Worm (Caenorhabditis elegans) whole organism, L2 larva: Measurements from ENCODE around the gene srh-40.

ENCODE experiments used
- C34F6.9 ChIP-seq: fragments of 150-350 bp; optimal IDR thresholded peaks from 2 replicates; lab custom pipeline; 2014; ENCODE audit warnings: missing biosample characterization, missing genetic modification characterization
- F13H6.1 ChIP-seq: sonication (generic microtip); optimal IDR thresholded peaks from 2 replicates; lab custom pipeline; 2016; ENCODE audit warnings: missing genetic modification characterization, missing compliant biosample characterization
- R02D3.7 ChIP-seq: fragments of 150-350 bp; optimal IDR thresholded peaks from 2 replicates; lab custom pipeline; 2014; ENCODE audit warnings: missing biosample characterization, missing genetic modification characterization
- Y55F3AM.14 ChIP-seq: fragments of 200-800 bp; sonication (Bioruptor generic); optimal IDR thresholded peaks from 2 replicates; lab custom pipeline; 2018; ENCODE audit warnings: mild to moderate bottlenecking, missing genetic modification characterization, missing compliant biosample characterization
- ZK546.5 ChIP-seq: sonication (generic microtip); optimal IDR thresholded peaks from 2 replicates; lab custom pipeline; 2017; ENCODE audit warnings: missing biosample characterization, missing genetic modification characterization
- alr-1 ChIP-seq: fragments of 150-350 bp; optimal IDR thresholded peaks from 2 replicates; lab custom pipeline; 2014; ENCODE audit warnings: missing biosample characterization, missing genetic modification characterization
- aly-2 ChIP-seq: fragments of 150-350 bp; optimal IDR thresholded peaks from 2 replicates; lab custom pipeline; 2014; ENCODE audit warnings: missing biosample characterization, missing genetic modification characterization
- ceh-16 ChIP-seq: fragments of 150-350 bp; optimal IDR thresholded peaks from 2 replicates; lab custom pipeline; 2014; ENCODE audit warnings: missing biosample characterization, missing genetic modification characterization
- ceh-82 ChIP-seq: fragments of 150-350 bp; optimal IDR thresholded peaks from 2 replicates; lab custom pipeline; 2014; ENCODE audit warnings: missing biosample characterization, missing genetic modification characterization
- crh-2 ChIP-seq: sonication (generic microtip); optimal IDR thresholded peaks from 2 replicates; lab custom pipeline; 2017; ENCODE audit warnings: missing biosample characterization, missing genetic modification characterization
- dmd-4 ChIP-seq: sonication (generic microtip); optimal IDR thresholded peaks from 2 replicates; lab custom pipeline; 2017; ENCODE audit warnings: missing biosample characterization, missing genetic modification characterization
- egl-27 ChIP-seq: sonication (generic microtip); optimal IDR thresholded peaks from 3 replicates; lab custom pipeline; 2017; ENCODE audit warnings: missing biosample characterization, missing genetic modification reagents, missing genetic modification characterization
- elt-3 ChIP-seq: sonication (generic microtip); optimal IDR thresholded peaks from 2 replicates; lab custom pipeline; 2017; ENCODE audit warnings: missing biosample characterization, missing genetic modification characterization
- fos-1 ChIP-seq: fragments of 150-350 bp; optimal IDR thresholded peaks from 2 replicates; lab custom pipeline; 2014; ENCODE audit warnings: missing biosample characterization, missing genetic modification characterization
- gmeb-1 ChIP-seq: fragments of 150-350 bp; optimal IDR thresholded peaks from 2 replicates; lab custom pipeline; 2014; ENCODE audit warnings: missing biosample characterization, missing genetic modification characterization
- lin-11 ChIP-seq: fragments of 150-350 bp; sonication (generic microtip); optimal IDR thresholded peaks from 2 replicates; lab custom pipeline; 2014; ENCODE audit warnings: missing biosample characterization, missing genetic modification characterization, inconsistent platforms, mixed read lengths
- lin-13 ChIP-seq: fragments of 150-350 bp; optimal IDR thresholded peaks from 2 replicates; lab custom pipeline; 2014; ENCODE audit warnings: missing biosample characterization, missing genetic modification reagents, missing genetic modification characterization
- lin-39 ChIP-seq: fragments of 150-350 bp; optimal IDR thresholded peaks from 2 replicates; lab custom pipeline; 2014; ENCODE audit warnings: missing biosample characterization, missing genetic modification reagents, missing genetic modification characterization
- lsy-2 ChIP-seq, 2 experiments: fragments of 150-350 bp in 1 of 2; sonication (generic microtip) in 1 of 2; optimal IDR thresholded peaks; 2 replicates each; lab custom pipeline; 2014 to 2017; ENCODE audit warnings: missing biosample characterization in 2 of 2, missing genetic modification characterization in 2 of 2
- mab-5 ChIP-seq: fragments of 150-350 bp; optimal IDR thresholded peaks from 2 replicates; lab custom pipeline; 2014; ENCODE audit warnings: missing biosample characterization, missing genetic modification characterization
- mbf-1 ChIP-seq: sonication (generic microtip); optimal IDR thresholded peaks from 2 replicates; lab custom pipeline; 2017; ENCODE audit warnings: missing biosample characterization, missing genetic modification characterization
- mdl-1 ChIP-seq, 2 experiments: fragments of 150-350 bp in 1 of 2; sonication (generic microtip) in 1 of 2; optimal IDR thresholded peaks; 2 replicates each; lab custom pipeline; 2017; ENCODE audit warnings: missing biosample characterization in 2 of 2, missing genetic modification characterization in 2 of 2
- nhr-10 ChIP-seq: sonication (generic microtip); optimal IDR thresholded peaks from 2 replicates; lab custom pipeline; 2017; ENCODE audit warnings: missing biosample characterization, missing genetic modification characterization
- nhr-11 ChIP-seq: fragments of 150-350 bp; optimal IDR thresholded peaks from 2 replicates; lab custom pipeline; 2014; ENCODE audit warnings: missing biosample characterization, missing genetic modification characterization
- nhr-12 ChIP-seq: fragments of 150-350 bp; optimal IDR thresholded peaks from 2 replicates; lab custom pipeline; 2014; ENCODE audit warnings: missing biosample characterization, missing genetic modification characterization
- nhr-129 ChIP-seq: fragments of 150-350 bp; optimal IDR thresholded peaks from 2 replicates; lab custom pipeline; 2014; ENCODE audit warnings: missing biosample characterization, missing genetic modification characterization
- nhr-21 ChIP-seq: fragments of 150-350 bp; optimal IDR thresholded peaks from 2 replicates; lab custom pipeline; 2014; ENCODE audit warnings: missing biosample characterization, missing genetic modification characterization
- nhr-23 ChIP-seq: fragments of 150-350 bp; optimal IDR thresholded peaks from 2 replicates; lab custom pipeline; 2014; ENCODE audit warnings: missing biosample characterization, missing genetic modification reagents, missing genetic modification characterization
- nhr-237 ChIP-seq: fragments of 150-350 bp; optimal IDR thresholded peaks from 2 replicates; lab custom pipeline; 2014; ENCODE audit warnings: missing biosample characterization, missing genetic modification characterization
- nhr-25 ChIP-seq: fragments of 150-350 bp; sonication (generic microtip); optimal IDR thresholded peaks from 3 replicates; lab custom pipeline; 2014; ENCODE audit warnings: missing biosample characterization, missing genetic modification characterization
- nhr-6 ChIP-seq: fragments of 150-350 bp; optimal IDR thresholded peaks from 2 replicates; lab custom pipeline; 2014; ENCODE audit warnings: missing biosample characterization, missing genetic modification characterization
- peb-1 ChIP-seq: fragments of 150-350 bp; optimal IDR thresholded peaks from 2 replicates; lab custom pipeline; 2014; ENCODE audit warnings: missing biosample characterization, missing genetic modification characterization
- sem-4 ChIP-seq: fragments of 150-350 bp; optimal IDR thresholded peaks from 2 replicates; lab custom pipeline; 2014; ENCODE audit warnings: missing biosample characterization, missing genetic modification reagents, missing genetic modification characterization
- skn-1 ChIP-seq: sonication (generic microtip); optimal IDR thresholded peaks from 2 replicates; lab custom pipeline; 2017; ENCODE audit warnings: missing biosample characterization, missing genetic modification characterization
- sma-3 ChIP-seq: sonication (generic microtip); optimal IDR thresholded peaks from 2 replicates; lab custom pipeline; 2016; ENCODE audit warnings: missing genetic modification reagents, missing genetic modification characterization, missing compliant biosample characterization
- sma-9 ChIP-seq, 2 experiments: fragments of 150-350 bp in 1 of 2; sonication (generic microtip) in 1 of 2; optimal IDR thresholded peaks; 2 replicates each; lab custom pipeline; 2014 to 2016; ENCODE audit warnings: missing genetic modification characterization in 2 of 2, mild to moderate bottlenecking in 1 of 2, missing biosample characterization in 1 of 2, missing compliant biosample characterization in 1 of 2, missing genetic modification reagents in 1 of 2, moderate library complexity in 1 of 2
- snpc-4 ChIP-seq: fragments of 150-350 bp; optimal IDR thresholded peaks from 2 replicates; lab custom pipeline; 2014; ENCODE audit warnings: missing biosample characterization, missing genetic modification characterization
- unc-39 ChIP-seq: fragments of 150-350 bp; optimal IDR thresholded peaks from 2 replicates; lab custom pipeline; 2014; ENCODE audit warnings: missing biosample characterization, missing genetic modification characterization
- unc-55 ChIP-seq: fragments of 150-350 bp; sonication (generic microtip); optimal IDR thresholded peaks from 3 replicates; lab custom pipeline; 2014; ENCODE audit warnings: missing biosample characterization, missing genetic modification reagents, missing genetic modification characterization
- unc-62 ChIP-seq: fragments of 150-350 bp; optimal IDR thresholded peaks from 2 replicates; lab custom pipeline; 2014; ENCODE audit warnings: missing biosample characterization, missing genetic modification reagents, missing genetic modification characterization
- zag-1 ChIP-seq: fragments of 150-350 bp; optimal IDR thresholded peaks from 2 replicates; lab custom pipeline; 2014; ENCODE audit warnings: missing biosample characterization, missing genetic modification characterization
- ztf-1 ChIP-seq: fragments of 200-800 bp; sonication (Bioruptor generic); conservative IDR thresholded peaks from 2 replicates; pipeline ENCODE4 v1.3.6; 2022; ENCODE audit warnings: missing genetic modification characterization, missing compliant biosample characterization
- ztf-11 ChIP-seq: sonication (generic microtip); optimal IDR thresholded peaks from 2 replicates; lab custom pipeline; 2017; ENCODE audit warnings: missing biosample characterization, missing genetic modification characterization
- ztf-4 ChIP-seq: fragments of 150-350 bp; optimal IDR thresholded peaks from 2 replicates; lab custom pipeline; 2014; ENCODE audit warnings: missing biosample characterization, missing genetic modification characterization

The srh-40 gene

ce11 chrIII:6606641-6607040, 4.0 kb upstream of the srh-40 start:
- no peak for TF ChIP-seq lin-11
- no peak for TF ChIP-seq mbf-1 (tag; lab: Kevin White, UChicago)
- TF ChIP-seq fos-1 (tag; lab: Kevin White, UChicago) = no peak
- TF ChIP-seq crh-2 (tag; lab: Kevin White, UChicago) = no peak
- no peak for TF ChIP-seq sma-9 (GFP tag; optimal IDR thresholded peaks at IDR 0.05; lab: Kevin White, UChicago)
- TF ChIP-seq sma-9 (tag; optimal IDR thresholded peaks at IDR 0.05; lab: Kevin White, UChicago) = no peak
- TF ChIP-seq mab-5 (tag; lab: Kevin White, UChicago) = no peak
- TF ChIP-seq ceh-16 = no peak
- no peak for TF ChIP-seq unc-55 (GFP tag; lab: Kevin White, UChicago)
- TF ChIP-seq unc-62 (GFP tag; lab: Kevin White, UChicago) = no peak
- no peak for TF ChIP-seq nhr-237 (tag; lab: Kevin White, UChicago)
- TF ChIP-seq nhr-23 (tag; lab: Kevin White, UChicago) = no peak
- no peak for TF ChIP-seq F13H6.1 (tag; lab: Kevin White, UChicago)
- TF ChIP-seq nhr-6 (tag; lab: Kevin White, UChicago) = no peak
- TF ChIP-seq peb-1 (tag; lab: Kevin White, UChicago) = no peak
- no peak for TF ChIP-seq snpc-4 (tag; lab: Kevin White, UChicago)
- no peak for TF ChIP-seq skn-1

DNA sequence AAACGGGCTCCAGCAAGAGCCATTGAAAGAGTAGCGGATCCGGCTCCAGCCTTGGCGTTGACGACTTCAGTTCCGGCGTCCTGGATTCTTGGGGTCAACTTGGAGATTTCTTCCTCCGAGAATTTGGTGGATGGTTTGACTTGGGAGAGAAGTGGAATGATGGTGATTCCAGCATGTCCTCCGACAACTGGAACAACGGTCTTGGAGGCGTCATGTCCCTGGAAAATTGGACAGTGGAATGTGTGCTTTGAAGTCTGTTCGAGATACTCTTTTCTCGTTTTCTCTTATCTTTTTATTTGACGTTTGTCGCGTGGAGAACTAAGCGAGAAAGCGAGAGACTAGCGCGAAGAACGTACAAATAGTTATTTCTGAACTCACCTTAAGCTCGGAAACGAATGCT, 3.6 kb upstream of the srh-40 start:
- TF ChIP-seq nhr-6 (tag; lab: Kevin White, UChicago) = no peak

- no peak for TF ChIP-seq unc-62 (GFP tag; lab: Kevin White, UChicago)
- TF ChIP-seq zag-1 (tag; lab: Kevin White, UChicago) = no peak
These were observed 3.0 kb upstream of the srh-40 start for ce11 chrIII:6607646-6608045.

ce11 chrIII:6608101-6608672, 2.4 kb upstream of the srh-40 start, which contains the start of the genes mdh-2 and F20H11.4:
Gene mdh-2 (minus strand): TSS chrIII:6608106.
Gene F20H11.4 (plus strand): TSS chrIII:6608622.
- TF ChIP-seq mbf-1 (tag; lab: Kevin White, UChicago) (no peak), C34F6.9 (tag; lab: Kevin White, UChicago) (peak; percentile 91), nhr-10 (no peak), alr-1 (tag; lab: Kevin White, UChicago) (no peak), sem-4 (peak; percentile 49), nhr-129 (tag; lab: Kevin White, UChicago) (peak; percentile 81), ztf-1 (GFP tag; lab: Robert Waterston, UW) (no peak), egl-27 (tag; lab: Kevin White, UChicago) (no peak), elt-3 (tag; lab: Kevin White, UChicago) (no peak), F13H6.1 (tag; lab: Kevin White, UChicago) (peak; percentile 66), nhr-6 (tag; lab: Kevin White, UChicago) (no peak), aly-2 (tag; lab: Kevin White, UChicago) (no peak), lin-11 (peak; percentile 83), mab-5 (tag; lab: Kevin White, UChicago) (peak; percentile 21), ceh-16 (no peak), unc-39 (tag; lab: Kevin White, UChicago) (no peak), nhr-25 (tag; lab: Kevin White, UChicago) (peak; percentile 70), Y55F3AM.14 (GFP tag; lab: Kevin White, UChicago) (no peak), mdl-1 (tag; optimal IDR thresholded peaks at IDR 0.05; lab: Kevin White, UChicago) (peak in 1 of 2 experiments; percentile 15), ztf-11 (tag; lab: Kevin White, UChicago) (no peak), nhr-21 (tag; lab: Kevin White, UChicago) (peak; percentile 67), lsy-2 (tag; optimal IDR thresholded peaks at IDR 0.05; lab: Kevin White, UChicago) (peak; percentile 55 to 90), peb-1 (tag; lab: Kevin White, UChicago) (no peak), crh-2 (tag; lab: Kevin White, UChicago) (peak; percentile 87), skn-1 (no peak), ztf-4 (peak; percentile 24), R02D3.7 (tag; lab: Kevin White, UChicago) (no peak), nhr-23 (tag; lab: Kevin White, UChicago) (no peak), ceh-82 (tag; lab: Kevin White, UChicago) (peak; percentile 5), sma-9 (GFP tag; optimal IDR thresholded peaks at IDR 0.05; lab: Kevin White, UChicago) (peak; percentile 85), sma-9 (tag; optimal IDR thresholded peaks at IDR 0.05; lab: Kevin White, UChicago) (no peak), gmeb-1 (tag; lab: Kevin White, UChicago) (peak; percentile 95), sma-3 (peak; percentile 77), nhr-11 (no peak), lin-13 (peak; percentile 88), fos-1 (tag; lab: Kevin White, UChicago) (peak; percentile 54), dmd-4 (no peak), unc-55 (GFP tag; lab: Kevin White, UChicago) (peak; percentile 95), unc-62 (GFP tag; lab: Kevin White, UChicago) (no peak), lin-39 (tag; lab: Kevin White, UChicago) (no peak), nhr-237 (tag; lab: Kevin White, UChicago) (no peak), nhr-12 (tag; lab: Kevin White, UChicago) (no peak), ZK546.5 (tag; lab: Kevin White, UChicago) (peak; percentile 45), zag-1 (tag; lab: Kevin White, UChicago) (no peak)
